Worm (Caenorhabditis elegans) whole organism, L1 larva: ENCODE measurements around the gene ZK637.15.
A peak's percentile ranks its signal among the peaks of the same experiment; 100 is the strongest.

ENCODE experiments used
- C04F5.9 ChIP-seq: sonication (generic microtip); optimal IDR thresholded peaks from 2 replicates; lab custom pipeline; 2016; ENCODE audit warnings: missing genetic modification characterization, missing compliant biosample characterization
- F16B12.6 ChIP-seq: fragments of 150-350 bp; optimal IDR thresholded peaks from 2 replicates; lab custom pipeline; 2014; ENCODE audit warnings: missing biosample characterization, missing genetic modification characterization
- aha-1 ChIP-seq: fragments of 150-350 bp; optimal IDR thresholded peaks from 2 replicates; lab custom pipeline; 2014; ENCODE audit warnings: missing biosample characterization, missing genetic modification characterization
- aly-2 ChIP-seq: fragments of 150-350 bp; optimal IDR thresholded peaks from 2 replicates; lab custom pipeline; 2014; ENCODE audit warnings: missing biosample characterization, missing genetic modification characterization
- ceh-63 ChIP-seq: fragments of 200-800 bp; sonication (Bioruptor generic); optimal IDR thresholded peaks from 2 replicates; lab custom pipeline; 2018; ENCODE audit warnings: mild to moderate bottlenecking, missing genetic modification characterization, missing compliant biosample characterization
- ceh-88 ChIP-seq: fragments of 200-800 bp; sonication (Bioruptor generic); IDR thresholded peaks from 2 replicates; pipeline ENCODE4 v1.3.6; 2022; ENCODE audit warnings: missing genetic modification characterization, missing compliant biosample characterization
- dpl-1 ChIP-seq, 3 experiments: fragments of 150-350 bp in 2 of 3; sonication (generic microtip) in 1 of 3; optimal IDR thresholded peaks; 2 replicates each; lab custom pipeline; 2014 to 2017; ENCODE audit warnings: missing biosample characterization in 3 of 3, missing genetic modification characterization in 3 of 3, missing genetic modification reagents in 3 of 3
- ets-5 ChIP-seq: fragments of 200-800 bp; sonication (Bioruptor generic); IDR thresholded peaks from 2 replicates; pipeline ENCODE4 v1.3.6; 2022; ENCODE audit warnings: missing genetic modification characterization, missing compliant biosample characterization
- fkh-4 ChIP-seq: sonication (generic microtip); optimal IDR thresholded peaks from 2 replicates; lab custom pipeline; 2016; ENCODE audit warnings: missing compliant biosample characterization, missing genetic modification characterization, borderline replicate concordance
- fkh-8 ChIP-seq: sonication (generic microtip); optimal IDR thresholded peaks from 2 replicates; lab custom pipeline; 2016; ENCODE audit warnings: mild to moderate bottlenecking, missing genetic modification characterization, missing compliant biosample characterization
- grh-1 ChIP-seq: fragments of 200-800 bp; sonication (Bioruptor generic); IDR thresholded peaks from 2 replicates; pipeline ENCODE4 v1.3.6; 2022; ENCODE audit warnings: missing genetic modification reagents, missing genetic modification characterization, missing compliant biosample characterization
- hlh-17 ChIP-seq: fragments of 200-800 bp; sonication (Bioruptor generic); optimal IDR thresholded peaks from 2 replicates; lab custom pipeline; 2018; ENCODE audit warnings: missing genetic modification characterization, mild to moderate bottlenecking, missing compliant biosample characterization, moderate library complexity, borderline replicate concordance
- hlh-4 ChIP-seq: sonication (generic microtip); optimal IDR thresholded peaks from 2 replicates; lab custom pipeline; 2016; ENCODE audit warnings: mild to moderate bottlenecking, missing genetic modification characterization, missing compliant biosample characterization
- hpl-2 ChIP-seq: fragments of 150-350 bp; optimal IDR thresholded peaks from 2 replicates; lab custom pipeline; 2014; ENCODE audit warnings: missing biosample characterization, missing genetic modification reagents, missing genetic modification characterization
- lin-13 ChIP-seq: fragments of 150-350 bp; optimal IDR thresholded peaks from 2 replicates; lab custom pipeline; 2014; ENCODE audit warnings: missing biosample characterization, missing genetic modification reagents, missing genetic modification characterization
- lin-14 ChIP-seq: fragments of 200-800 bp; sonication (Bioruptor generic); optimal IDR thresholded peaks from 2 replicates; lab custom pipeline; 2018; ENCODE audit warnings: mild to moderate bottlenecking, missing genetic modification characterization, moderate library complexity, missing compliant biosample characterization
- lin-35 ChIP-seq, 2 experiments: fragments of 150-350 bp; optimal IDR thresholded peaks; 2 replicates each; lab custom pipeline; 2014; ENCODE audit warnings: missing biosample characterization in 2 of 2, missing genetic modification characterization in 2 of 2, missing genetic modification reagents in 2 of 2
- lir-3 ChIP-seq: sonication (generic microtip); optimal IDR thresholded peaks from 2 replicates; lab custom pipeline; 2016; ENCODE audit warnings: mild to moderate bottlenecking, missing genetic modification characterization, moderate library complexity, missing compliant biosample characterization; ENCODE audit not compliant: poor library complexity
- lsy-2 ChIP-seq, 2 experiments: fragments of 150-350 bp; optimal IDR thresholded peaks; 2 replicates each; lab custom pipeline; 2014; ENCODE audit warnings: missing biosample characterization in 2 of 2, missing genetic modification characterization in 2 of 2
- mab-9 ChIP-seq: fragments of 200-800 bp; sonication (Bioruptor generic); IDR thresholded peaks from 2 replicates; pipeline ENCODE4 v1.3.6; 2022; ENCODE audit warnings: missing genetic modification reagents, missing genetic modification characterization, missing compliant biosample characterization
- mdl-1 ChIP-seq, 2 experiments: fragments of 150-350 bp; optimal IDR thresholded peaks; 2 replicates each; lab custom pipeline; 2014 to 2017; ENCODE audit warnings: missing biosample characterization in 2 of 2, missing genetic modification characterization in 2 of 2, inconsistent platforms in 1 of 2
- mep-1 ChIP-seq: fragments of 150-350 bp; optimal IDR thresholded peaks from 2 replicates; lab custom pipeline; 2014; ENCODE audit warnings: missing biosample characterization, missing genetic modification characterization
- nhr-11 ChIP-seq: fragments of 150-350 bp; optimal IDR thresholded peaks from 2 replicates; lab custom pipeline; 2014; ENCODE audit warnings: missing biosample characterization, missing genetic modification characterization
- nhr-12 ChIP-seq: sonication (generic microtip); optimal IDR thresholded peaks from 2 replicates; lab custom pipeline; 2017; ENCODE audit warnings: missing biosample characterization, missing genetic modification characterization
- nhr-19 ChIP-seq: fragments of 200-800 bp; sonication (Bioruptor generic); conservative IDR thresholded peaks from 2 replicates; pipeline ENCODE4 v1.3.6; 2022; ENCODE audit warnings: missing genetic modification characterization, missing compliant biosample characterization
- nhr-20 ChIP-seq: sonication (generic microtip); optimal IDR thresholded peaks from 2 replicates; lab custom pipeline; 2016; ENCODE audit warnings: mild to moderate bottlenecking, missing genetic modification characterization, missing compliant biosample characterization
- nhr-237 ChIP-seq: fragments of 150-350 bp; optimal IDR thresholded peaks from 2 replicates; lab custom pipeline; 2014; ENCODE audit warnings: missing biosample characterization, missing genetic modification characterization
- nhr-28 ChIP-seq: fragments of 150-350 bp; optimal IDR thresholded peaks from 2 replicates; lab custom pipeline; 2014; ENCODE audit warnings: missing biosample characterization, missing genetic modification characterization
- nhr-47 ChIP-seq: sonication (generic microtip); optimal IDR thresholded peaks from 2 replicates; lab custom pipeline; 2016; ENCODE audit warnings: mild to moderate bottlenecking, missing genetic modification characterization, moderate library complexity, missing compliant biosample characterization
- nhr-76 ChIP-seq: sonication (generic microtip); optimal IDR thresholded peaks from 2 replicates; lab custom pipeline; 2017; ENCODE audit warnings: missing biosample characterization, missing genetic modification characterization
- nhr-90 ChIP-seq: sonication (generic microtip); optimal IDR thresholded peaks from 2 replicates; lab custom pipeline; 2016; ENCODE audit warnings: mild to moderate bottlenecking, missing genetic modification characterization, missing compliant biosample characterization; ENCODE audit not compliant: poor library complexity
- pag-3 ChIP-seq: sonication (generic microtip); optimal IDR thresholded peaks from 2 replicates; lab custom pipeline; 2017; ENCODE audit warnings: missing genetic modification characterization, mild to moderate bottlenecking, missing compliant biosample characterization, antibody characterized with exemption, borderline replicate concordance; ENCODE audit not compliant: insufficient read depth
- pqm-1 ChIP-seq: sonication (generic microtip); optimal IDR thresholded peaks from 3 replicates; lab custom pipeline; 2017; ENCODE audit warnings: missing biosample characterization, missing genetic modification characterization
- rnt-1 ChIP-seq: sonication (generic microtip); optimal IDR thresholded peaks from 2 replicates; lab custom pipeline; 2016; ENCODE audit warnings: mild to moderate bottlenecking, missing genetic modification characterization, moderate library complexity, missing compliant biosample characterization
- sptf-1 ChIP-seq: fragments of 150-350 bp; optimal IDR thresholded peaks from 2 replicates; lab custom pipeline; 2014; ENCODE audit warnings: missing biosample characterization, missing genetic modification characterization
- swsn-7 ChIP-seq: sonication (generic microtip); optimal IDR thresholded peaks from 2 replicates; lab custom pipeline; 2016; ENCODE audit warnings: missing genetic modification characterization, missing compliant biosample characterization
- tlp-1 ChIP-seq: fragments of 150-350 bp; optimal IDR thresholded peaks from 2 replicates; lab custom pipeline; 2014; ENCODE audit warnings: missing biosample characterization, missing genetic modification characterization
- unc-30 ChIP-seq: sonication (generic microtip); optimal IDR thresholded peaks from 2 replicates; lab custom pipeline; 2017; ENCODE audit warnings: missing biosample characterization, missing genetic modification characterization
- unc-86 ChIP-seq: sonication (generic microtip); optimal IDR thresholded peaks from 2 replicates; lab custom pipeline; 2016; ENCODE audit warnings: missing genetic modification characterization, missing compliant biosample characterization
- xbp-1 ChIP-seq: sonication (generic microtip); optimal IDR thresholded peaks from 2 replicates; lab custom pipeline; 2016; ENCODE audit warnings: missing genetic modification characterization, missing compliant biosample characterization
- zip-4 ChIP-seq: fragments of 200-800 bp; sonication (Bioruptor generic); optimal IDR thresholded peaks from 2 replicates; lab custom pipeline; 2018; ENCODE audit warnings: mild to moderate bottlenecking, missing genetic modification characterization, moderate library complexity, missing compliant biosample characterization
- ztf-11 ChIP-seq, 2 experiments: sonication (generic microtip); optimal IDR thresholded peaks; 2 replicates each; lab custom pipeline; 2016 to 2017; ENCODE audit warnings: missing genetic modification characterization in 2 of 2, missing biosample characterization in 1 of 2, missing compliant biosample characterization in 1 of 2
- ztf-4 ChIP-seq: fragments of 150-350 bp; optimal IDR thresholded peaks from 2 replicates; lab custom pipeline; 2014; ENCODE audit warnings: missing biosample characterization, missing genetic modification characterization

ZK637.15 gene

ce11 chrIII:8904044-8904443 is 15.8 kb upstream of the ZK637.15 start, which contains the start of gene lin-9 (continued):
- TF ChIP-seq swsn-7 (tag; lab: Kevin White, UChicago) (peak; percentile 97), ztf-11 (tag; optimal IDR thresholded peaks at IDR 0.05; lab: Kevin White, UChicago) (peak in 1 of 2 experiments; percentile 90), xbp-1 (tag; lab: Kevin White, UChicago) (peak; percentile 95), ceh-63 (GFP tag; lab: Kevin White, UChicago) (no peak), hpl-2 (GFP tag; lab: Kevin White, UChicago) (peak; percentile 66), aly-2 (tag; lab: Kevin White, UChicago) (peak; percentile 90), unc-86 (peak; percentile 95), fkh-8 (tag; lab: Kevin White, UChicago) (peak; percentile 96), sptf-1 (no peak), nhr-28 (no peak), nhr-12 (tag; lab: Kevin White, UChicago) (peak; percentile 30), dpl-1 (GFP tag; optimal IDR thresholded peaks at IDR 0.05; lab: Kevin White, UChicago) (peak; percentile 96 to 97 (median 96)), ceh-88 (GFP tag; lab: Robert Waterston, UW) (peak; percentile 91), mdl-1 (tag; optimal IDR thresholded peaks at IDR 0.05; lab: Kevin White, UChicago) (peak in 1 of 2 experiments; percentile 92), F16B12.6 (peak; percentile 74), ztf-4 (tag; lab: Kevin White, UChicago) (peak; percentile 94), rnt-1 (peak; percentile 98), pag-3 (tag; lab: Kevin White, UChicago) (no peak), C04F5.9 (tag; lab: Kevin White, UChicago) (peak; percentile 100), zip-4 (GFP tag; lab: Kevin White, UChicago) (peak; percentile 93), nhr-237 (tag; lab: Kevin White, UChicago) (peak; percentile 72), mep-1 (peak; percentile 97), unc-30 (tag; lab: Kevin White, UChicago) (no peak), nhr-11 (tag; lab: Kevin White, UChicago) (peak; percentile 88), lsy-2 (tag; optimal IDR thresholded peaks at IDR 0.05; lab: Kevin White, UChicago) (peak; percentile 100), grh-1 (GFP tag; lab: Robert Waterston, UW) (peak; percentile 95), aha-1 (tag; lab: Kevin White, UChicago) (peak; percentile 50), pqm-1 (no peak), nhr-19 (peak; percentile 97), ets-5 (GFP tag; lab: Robert Waterston, UW) (no peak), tlp-1 (tag; lab: Kevin White, UChicago) (no peak), nhr-90 (tag; lab: Kevin White, UChicago) (peak; percentile 96), hlh-4 (tag; lab: Kevin White, UChicago) (no peak), hlh-17 (GFP tag; lab: Kevin White, UChicago) (no peak), fkh-4 (tag; lab: Kevin White, UChicago) (peak; percentile 80), mab-9 (peak; percentile 93), nhr-20 (tag; lab: Kevin White, UChicago) (peak; percentile 97), nhr-47 (tag; lab: Kevin White, UChicago) (peak; percentile 98), nhr-76 (tag; lab: Kevin White, UChicago) (no peak), lin-14 (GFP tag; lab: Kevin White, UChicago) (peak; percentile 99), lin-13 (GFP tag; lab: Kevin White, UChicago) (peak; percentile 98), lin-35 (GFP tag; optimal IDR thresholded peaks at IDR 0.05; lab: Kevin White, UChicago) (peak; percentile 97 to 98), lir-3 (tag; lab: Kevin White, UChicago) (peak; percentile 80)
- TF ChIP-seq, all 84 proteins: peak for 66
